Worm (Caenorhabditis elegans) whole organism, L3 larva: ENCODE data around the gene nlp-45.

Experiments
- R02D3.7 ChIP-seq: fragments of 150-350 bp; optimal IDR thresholded peaks from 2 replicates; lab custom pipeline; 2014; ENCODE audit warnings: missing biosample characterization, missing genetic modification characterization
- aly-2 ChIP-seq: fragments of 150-350 bp; optimal IDR thresholded peaks from 2 replicates; lab custom pipeline; 2014; ENCODE audit warnings: missing biosample characterization, missing genetic modification characterization
- ama-1 ChIP-seq: fragments of 150-350 bp; optimal IDR thresholded peaks from 2 replicates; lab custom pipeline; 2018
- ceh-28 ChIP-seq: fragments of 150-350 bp; optimal IDR thresholded peaks from 2 replicates; lab custom pipeline; 2014; ENCODE audit warnings: missing biosample characterization, missing genetic modification reagents, missing genetic modification characterization
- ceh-9 ChIP-seq: sonication (generic microtip); optimal IDR thresholded peaks from 2 replicates; lab custom pipeline; 2018; ENCODE audit warnings: missing biosample characterization, missing genetic modification characterization
- daf-12 ChIP-seq: fragments of 150-350 bp; optimal IDR thresholded peaks from 2 replicates; lab custom pipeline; 2014; ENCODE audit warnings: missing biosample characterization, missing genetic modification reagents, missing genetic modification characterization
- egl-27 ChIP-seq: sonication (generic microtip); optimal IDR thresholded peaks from 4 replicates; lab custom pipeline; 2017; ENCODE audit warnings: missing biosample characterization, missing genetic modification reagents, missing genetic modification characterization
- egl-5 ChIP-seq: fragments of 150-350 bp; optimal IDR thresholded peaks from 2 replicates; lab custom pipeline; 2017; ENCODE audit warnings: missing biosample characterization, missing genetic modification reagents, missing genetic modification characterization, inconsistent platforms
- elt-1 ChIP-seq: fragments of 150-350 bp; optimal IDR thresholded peaks from 2 replicates; lab custom pipeline; 2014; ENCODE audit warnings: missing biosample characterization, missing genetic modification characterization
- elt-2 ChIP-seq: sonication (generic microtip); optimal IDR thresholded peaks from 2 replicates; lab custom pipeline; 2016; ENCODE audit warnings: missing genetic modification reagents, mild to moderate bottlenecking, missing genetic modification characterization, missing compliant biosample characterization
- fos-1 ChIP-seq: fragments of 150-350 bp; optimal IDR thresholded peaks from 2 replicates; lab custom pipeline; 2014; ENCODE audit warnings: missing biosample characterization, missing genetic modification characterization
- hmg-11 ChIP-seq: sonication (generic microtip); optimal IDR thresholded peaks from 2 replicates; lab custom pipeline; 2016; ENCODE audit warnings: missing genetic modification characterization, missing compliant biosample characterization
- jun-1 ChIP-seq: fragments of 150-350 bp; optimal IDR thresholded peaks from 2 replicates; lab custom pipeline; 2014; ENCODE audit warnings: missing biosample characterization, missing genetic modification reagents, missing genetic modification characterization
- lin-15B ChIP-seq: fragments of 150-350 bp; optimal IDR thresholded peaks from 2 replicates; lab custom pipeline; 2014; ENCODE audit warnings: missing biosample characterization, missing genetic modification characterization
- lin-39 ChIP-seq: fragments of 150-350 bp; optimal IDR thresholded peaks from 2 replicates; lab custom pipeline; 2018; ENCODE audit warnings: missing biosample characterization, missing genetic modification reagents, missing genetic modification characterization
- lsy-12 ChIP-seq: sonication (generic microtip); optimal IDR thresholded peaks from 2 replicates; lab custom pipeline; 2016; ENCODE audit warnings: mild to moderate bottlenecking, missing genetic modification characterization, missing compliant biosample characterization
- mml-1 ChIP-seq: fragments of 150-350 bp; sonication (generic microtip); optimal IDR thresholded peaks from 3 replicates; lab custom pipeline; 2014; ENCODE audit warnings: missing biosample characterization, missing genetic modification characterization
- nfya-1 ChIP-seq: sonication (generic microtip); optimal IDR thresholded peaks from 2 replicates; lab custom pipeline; 2017; ENCODE audit warnings: missing genetic modification characterization, mild to moderate bottlenecking, missing compliant biosample characterization, antibody characterized with exemption, moderate library complexity; ENCODE audit not compliant: insufficient read depth
- nhr-12 ChIP-seq: fragments of 150-350 bp; optimal IDR thresholded peaks from 2 replicates; lab custom pipeline; 2014; ENCODE audit warnings: missing biosample characterization, missing genetic modification characterization
- nhr-23 ChIP-seq: fragments of 150-350 bp; optimal IDR thresholded peaks from 2 replicates; lab custom pipeline; 2014; ENCODE audit warnings: missing biosample characterization, missing genetic modification reagents, missing genetic modification characterization
- nhr-237 ChIP-seq: fragments of 150-350 bp; optimal IDR thresholded peaks from 2 replicates; lab custom pipeline; 2014; ENCODE audit warnings: missing biosample characterization, missing genetic modification characterization
- nhr-25 ChIP-seq: sonication (generic microtip); optimal IDR thresholded peaks from 2 replicates; lab custom pipeline; 2017; ENCODE audit warnings: missing biosample characterization, missing genetic modification characterization
- nhr-28 ChIP-seq: fragments of 150-350 bp; optimal IDR thresholded peaks from 2 replicates; lab custom pipeline; 2014; ENCODE audit warnings: missing biosample characterization, missing genetic modification characterization
- nhr-43 ChIP-seq: sonication (generic microtip); optimal IDR thresholded peaks from 2 replicates; lab custom pipeline; 2016; ENCODE audit warnings: mild to moderate bottlenecking, missing genetic modification characterization, missing compliant biosample characterization; ENCODE audit not compliant: poor library complexity, severe bottlenecking
- pha-4 ChIP-seq: fragments of 150-350 bp; optimal IDR thresholded peaks from 2 replicates; lab custom pipeline; 2014; ENCODE audit warnings: missing biosample characterization, missing genetic modification reagents, missing genetic modification characterization
- pqm-1 ChIP-seq: fragments of 150-350 bp; optimal IDR thresholded peaks from 2 replicates; lab custom pipeline; 2017; ENCODE audit warnings: missing biosample characterization, missing genetic modification characterization, inconsistent platforms
- sea-2 ChIP-seq: fragments of 150-350 bp; sonication (generic microtip); optimal IDR thresholded peaks from 4 replicates; lab custom pipeline; 2014; ENCODE audit warnings: missing biosample characterization, missing genetic modification reagents, missing genetic modification characterization
- skn-1 ChIP-seq: fragments of 150-350 bp; optimal IDR thresholded peaks from 2 replicates; lab custom pipeline; 2014; ENCODE audit warnings: missing biosample characterization, missing genetic modification characterization
- snpc-4 ChIP-seq: fragments of 150-350 bp; optimal IDR thresholded peaks from 2 replicates; lab custom pipeline; 2014; ENCODE audit warnings: missing biosample characterization, missing genetic modification characterization
- tbx-2 ChIP-seq: sonication (generic microtip); optimal IDR thresholded peaks from 2 replicates; lab custom pipeline; 2016; ENCODE audit warnings: mild to moderate bottlenecking, missing genetic modification characterization, missing compliant biosample characterization
- unc-39 ChIP-seq: sonication (generic microtip); optimal IDR thresholded peaks from 4 replicates; lab custom pipeline; 2017; ENCODE audit warnings: missing biosample characterization, missing genetic modification characterization
- unc-62 ChIP-seq: fragments of 150-350 bp; sonication (generic microtip); optimal IDR thresholded peaks from 4 replicates; lab custom pipeline; 2014; ENCODE audit warnings: missing biosample characterization, missing genetic modification reagents, missing genetic modification characterization
- zag-1 ChIP-seq: fragments of 150-350 bp; optimal IDR thresholded peaks from 2 replicates; lab custom pipeline; 2014; ENCODE audit warnings: missing biosample characterization, missing genetic modification characterization
- ztf-11 ChIP-seq: fragments of 150-350 bp; optimal IDR thresholded peaks from 2 replicates; lab custom pipeline; 2014; ENCODE audit warnings: missing biosample characterization, missing genetic modification characterization

Gene nlp-45

DNA sequence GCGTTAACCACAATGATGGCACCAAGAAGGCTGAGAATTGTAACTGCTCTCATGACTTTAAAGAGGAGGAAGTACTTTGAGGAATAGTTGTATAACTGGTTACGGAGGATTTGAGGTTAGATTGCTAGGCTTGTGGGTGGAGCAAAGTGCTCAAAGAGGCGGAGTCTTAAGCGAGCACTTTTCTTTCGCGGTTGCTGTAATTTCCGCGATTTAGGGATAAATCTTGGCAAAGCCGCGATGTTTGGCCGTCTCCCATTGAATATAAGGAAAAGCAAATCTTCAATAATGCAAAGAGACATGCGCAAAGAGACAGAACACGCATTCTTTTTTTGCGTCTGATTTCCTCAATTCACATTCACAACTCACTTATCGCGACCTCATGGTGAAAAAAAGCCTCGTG lies at the start of gene nlp-45:
Gene nlp-45, minus strand, starts transcription at position 101 of the 400 bp plus-strand sequence.
- TF ChIP-seq nhr-237 (tag; lab: Kevin White, UChicago) (no peak), mml-1 (tag; lab: Kevin White, UChicago) (no peak), pha-4 (tag; lab: Kevin White, UChicago) (no peak), unc-39 (tag; lab: Kevin White, UChicago) (no peak), ztf-11 (no peak), zag-1 (no peak), nhr-23 (tag; lab: Kevin White, UChicago) (no peak), egl-5 (tag; lab: Kevin White, UChicago) (no peak), snpc-4 (tag; lab: Kevin White, UChicago) (no peak)

- TF ChIP-seq nhr-23 (tag; lab: Kevin White, UChicago), result peak; percentile 43
- TF ChIP-seq nhr-43 (tag; lab: Kevin White, UChicago), result peak; percentile 35
- TF ChIP-seq ceh-9 (tag; lab: Kevin White, UChicago), result no peak
Measured at ce11 chrX:2386922-2387566, 48.9 kb upstream of the nlp-45 start.

DNA sequence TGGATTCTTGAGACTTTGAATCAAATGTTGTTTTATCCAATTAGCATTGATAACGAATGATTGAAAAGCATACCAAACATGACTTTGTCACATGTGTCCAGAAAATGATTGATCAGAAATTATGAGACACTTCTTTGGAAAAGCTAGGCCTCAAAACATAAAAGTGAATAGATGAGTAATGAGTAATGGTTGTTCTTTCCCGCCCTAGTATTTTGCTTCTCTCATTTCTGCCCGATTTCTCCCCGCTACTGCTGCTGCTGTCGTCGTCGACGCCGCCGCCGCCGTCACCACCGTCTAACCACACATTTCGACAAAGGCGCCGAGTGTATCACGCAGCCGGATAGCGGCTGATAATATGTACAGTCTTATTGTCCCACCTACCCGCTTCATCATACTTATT lies 47.3 kb upstream of the nlp-45 start, which contains the start of gene F47G3.1:
Gene F47G3.1, plus strand, starts transcription at position 301 of the 400 bp plus-strand sequence.
- TF ChIP-seq nhr-23 (tag; lab: Kevin White, UChicago), result no peak
- no peak for TF ChIP-seq nhr-28 (tag; lab: Kevin White, UChicago)
- TF ChIP-seq aly-2 (tag; lab: Kevin White, UChicago), result no peak
- no peak for TF ChIP-seq pqm-1 (tag; lab: Kevin White, UChicago)
- TF ChIP-seq lsy-12 (tag; lab: Kevin White, UChicago), result no peak
- no peak for TF ChIP-seq lin-15B (tag; lab: Kevin White, UChicago)
- TF ChIP-seq elt-2, result no peak
- TF ChIP-seq daf-12 (tag; lab: Kevin White, UChicago), result no peak
- TF ChIP-seq nhr-12 (tag; lab: Kevin White, UChicago), result no peak
- no peak for TF ChIP-seq skn-1 (tag; lab: Kevin White, UChicago)
- no peak for TF ChIP-seq nhr-43 (tag; lab: Kevin White, UChicago)
- no peak for TF ChIP-seq egl-27
- no peak for TF ChIP-seq unc-62 (GFP tag; lab: Kevin White, UChicago)
- no peak for TF ChIP-seq R02D3.7 (tag; lab: Kevin White, UChicago)
- no peak for TF ChIP-seq unc-39 (tag; lab: Kevin White, UChicago)
- no peak for TF ChIP-seq jun-1 (tag; lab: Kevin White, UChicago)
- no peak for TF ChIP-seq tbx-2 (tag; lab: Kevin White, UChicago)

DNA sequence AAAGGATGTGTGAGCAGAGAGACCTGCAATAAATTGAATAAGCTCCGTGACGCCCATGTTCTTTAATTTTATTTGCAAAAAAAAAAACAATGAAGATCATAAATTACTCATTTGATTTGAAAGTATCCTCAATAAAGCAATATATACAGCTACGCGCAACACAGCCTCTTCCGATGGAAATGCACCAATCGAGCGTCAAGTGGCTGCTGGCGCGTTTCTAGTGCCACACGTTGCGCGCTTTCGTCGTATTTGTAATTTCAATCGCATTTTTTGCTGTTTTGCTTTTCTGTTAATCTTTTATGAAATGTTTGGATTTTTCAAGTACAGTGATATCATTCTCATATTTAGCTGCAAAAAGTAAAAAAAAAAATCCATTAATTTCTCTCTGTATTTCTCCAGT lies 44.1 kb upstream of the nlp-45 start:
- TF ChIP-seq nhr-25, result peak; percentile 24
- TF ChIP-seq hmg-11, result peak; percentile 44
- TF ChIP-seq sea-2, result no peak
- TF ChIP-seq lin-15B (tag; lab: Kevin White, UChicago), result peak; percentile 17
- peak; percentile 51 for TF ChIP-seq snpc-4 (tag; lab: Kevin White, UChicago)
- TF ChIP-seq nfya-1 (tag; lab: Kevin White, UChicago), result peak; percentile 50
- TF ChIP-seq egl-5 (tag; lab: Kevin White, UChicago), result peak; percentile 16
- TF ChIP-seq lin-39 (tag; lab: Kevin White, UChicago), result peak; percentile 38
- no peak for TF ChIP-seq elt-1
- TF ChIP-seq ama-1 (lab: Kevin White, UChicago), result peak; percentile 12
- peak; percentile 6 for TF ChIP-seq jun-1 (tag; lab: Kevin White, UChicago)
- TF ChIP-seq egl-27, result no peak
- TF ChIP-seq nhr-43 (tag; lab: Kevin White, UChicago), result peak; percentile 11
- no peak for TF ChIP-seq pha-4 (tag; lab: Kevin White, UChicago)
- TF ChIP-seq unc-62 (GFP tag; lab: Kevin White, UChicago), result no peak
- no peak for TF ChIP-seq nhr-12 (tag; lab: Kevin White, UChicago)
- no peak for TF ChIP-seq fos-1 (tag; lab: Kevin White, UChicago)
- no peak for TF ChIP-seq mml-1 (tag; lab: Kevin White, UChicago)
- TF ChIP-seq nhr-23 (tag; lab: Kevin White, UChicago), result peak; percentile 81
- TF ChIP-seq skn-1 (tag; lab: Kevin White, UChicago), result peak; percentile 19
- no peak for TF ChIP-seq ztf-11
- TF ChIP-seq elt-2, result peak; percentile 38
- peak; percentile 21 for TF ChIP-seq ceh-28 (tag; lab: Kevin White, UChicago)
